Fruit fly (Drosophila melanogaster): Measurements from ENCODE around the gene sov.

The sov gene

DNA sequence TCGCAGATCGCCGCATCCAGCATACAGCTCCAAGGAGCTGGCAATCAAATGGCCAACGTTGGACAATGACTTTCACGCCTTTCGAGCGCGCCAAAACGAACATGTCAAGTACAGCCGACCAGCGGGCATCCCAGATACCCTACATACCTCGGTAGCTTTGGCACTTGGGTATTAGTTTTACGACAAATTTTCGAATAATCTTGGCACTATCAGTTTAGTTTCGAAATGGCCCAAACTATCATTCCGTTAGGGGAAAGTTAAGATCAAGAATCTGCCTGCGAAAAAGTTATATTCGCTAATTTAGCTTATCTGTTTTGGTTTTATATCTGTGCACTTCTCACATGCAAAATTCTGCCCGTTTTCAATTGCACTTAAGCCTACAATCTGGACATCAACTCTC, 22.7 kb downstream of the sov start:
- TF ChIP-seq CG32006 (GFP tag; optimal IDR thresholded peaks at IDR 0.05), result peak; percentile 21
- TF ChIP-seq CG10669 (GFP tag; optimal IDR thresholded peaks at IDR 0.05), result peak; percentile 37
- no peak for TF ChIP-seq esn (GFP tag; optimal IDR thresholded peaks at IDR 0.05)
- no peak for TF ChIP-seq CG8119 (GFP tag; IDR thresholded peaks at IDR 0.05)
- no peak for TF ChIP-seq fkh (GFP tag; optimal IDR thresholded peaks at IDR 0.05)
- TF ChIP-seq pdm3 (GFP tag; optimal IDR thresholded peaks at IDR 0.05), result peak; percentile 1
- TF ChIP-seq Met (GFP tag; optimal IDR thresholded peaks at IDR 0.05), result no peak
- TF ChIP-seq Lpt (GFP tag; optimal IDR thresholded peaks at IDR 0.05), result no peak
- no peak for TF ChIP-seq salr (GFP tag; optimal IDR thresholded peaks at IDR 0.05)
- TF ChIP-seq Sox102F (GFP tag; optimal IDR thresholded peaks at IDR 0.05), result no peak
- TF ChIP-seq CG6808 (GFP tag; optimal IDR thresholded peaks at IDR 0.05), result peak; percentile 0
- no peak for TF ChIP-seq CG6854 (GFP tag; optimal IDR thresholded peaks at IDR 0.05)
- TF ChIP-seq CG4318 (GFP tag; optimal IDR thresholded peaks at IDR 0.05), result no peak
- peak; percentile 1 for TF ChIP-seq lz (GFP tag; optimal IDR thresholded peaks at IDR 0.05)
- TF ChIP-seq Sox15 (GFP tag; optimal IDR thresholded peaks at IDR 0.05), result no peak
- TF ChIP-seq Hr39 (GFP tag; optimal IDR thresholded peaks at IDR 0.05), result peak; percentile 20
- TF ChIP-seq CG10631 (GFP tag; optimal IDR thresholded peaks at IDR 0.05), result no peak
- peak; percentile 32 for TF ChIP-seq OdsH (GFP tag; optimal IDR thresholded peaks at IDR 0.05)
- no peak for TF ChIP-seq dac (GFP tag; optimal IDR thresholded peaks at IDR 0.05)
- TF ChIP-seq net (GFP tag; optimal IDR thresholded peaks at IDR 0.05), result no peak
- peak; percentile 9 for TF ChIP-seq acj6 (GFP tag; optimal IDR thresholded peaks at IDR 0.05)
- no peak for TF ChIP-seq Sox14 (GFP tag; optimal IDR thresholded peaks at IDR 0.05)
- TF ChIP-seq cyc (GFP tag; optimal IDR thresholded peaks at IDR 0.05), result peak; percentile 4
- TF ChIP-seq CG3032 (tag; optimal IDR thresholded peaks at IDR 0.05), result no peak
- no peak for TF ChIP-seq CG1621 (tag; optimal IDR thresholded peaks at IDR 0.05)
- no peak for TF ChIP-seq Eip93F (GFP tag; optimal IDR thresholded peaks at IDR 0.05)
- TF ChIP-seq CG6792 (GFP tag; optimal IDR thresholded peaks at IDR 0.05), result no peak
- TF ChIP-seq fd59A (GFP tag; optimal IDR thresholded peaks at IDR 0.05), result no peak
- TF ChIP-seq topi (GFP tag; optimal IDR thresholded peaks at IDR 0.05), result no peak
- peak; percentile 68 for TF ChIP-seq svp (GFP tag)
- TF ChIP-seq Eip75B (GFP tag; optimal IDR thresholded peaks at IDR 0.05), result no peak
- TF ChIP-seq CG3919 (GFP tag; optimal IDR thresholded peaks at IDR 0.05), result no peak
- TF ChIP-seq CG6163 (GFP tag; IDR thresholded peaks at IDR 0.05), result no peak
- no peak for TF ChIP-seq eg (GFP tag; IDR thresholded peaks at IDR 0.05)
- no peak for TF ChIP-seq CG8319 (GFP tag; optimal IDR thresholded peaks at IDR 0.05)
- TF ChIP-seq CG16779 (tag; optimal IDR thresholded peaks at IDR 0.05), result no peak
- no peak for TF ChIP-seq ss (GFP tag; optimal IDR thresholded peaks at IDR 0.05)
- no peak for TF ChIP-seq achi (GFP tag; optimal IDR thresholded peaks at IDR 0.05)
- TF ChIP-seq vri (GFP tag; optimal IDR thresholded peaks at IDR 0.05), result no peak
- TF ChIP-seq Smox (GFP tag; optimal IDR thresholded peaks at IDR 0.05), result no peak
- no peak for TF ChIP-seq CG34406 (GFP tag; optimal IDR thresholded peaks at IDR 0.05)
- no peak for TF ChIP-seq CG6276 (GFP tag; optimal IDR thresholded peaks at IDR 0.05)
- TF ChIP-seq CG11294 (GFP tag; IDR thresholded peaks at IDR 0.05), result no peak
- no peak for TF ChIP-seq CG15336 (GFP tag; IDR thresholded peaks at IDR 0.05)
- no peak for TF ChIP-seq spab (GFP tag; optimal IDR thresholded peaks at IDR 0.05)
- TF ChIP-seq CG8632 (GFP tag; optimal IDR thresholded peaks at IDR 0.05), result no peak
- peak; percentile 5 for TF ChIP-seq Ets96B (tag; optimal IDR thresholded peaks at IDR 0.05)
- peak; percentile 13 for TF ChIP-seq Hr4 (GFP tag; optimal IDR thresholded peaks at IDR 0.05)
- TF ChIP-seq CG7368 (GFP tag; optimal IDR thresholded peaks at IDR 0.05), result no peak
- TF ChIP-seq Eip78C (GFP tag), result peak; percentile 78
- TF ChIP-seq CG9139 (GFP tag; optimal IDR thresholded peaks at IDR 0.05), result no peak
- TF ChIP-seq CG11762 (GFP tag; optimal IDR thresholded peaks at IDR 0.05; ENCODE audit: insufficient read depth), result no peak
- TF ChIP-seq CG31627 (GFP tag; optimal IDR thresholded peaks at IDR 0.05), result peak; percentile 20

Measured in whole organism, prepupa.